Worm (Caenorhabditis elegans): ENCODE data around the gene C09H10.5.

The C09H10.5 gene

ce11 chrII:11135773-11136172 lies 32.2 kb upstream of the C09H10.5 start:
- TF ChIP-seq ceh-36 (tag; optimal IDR thresholded peaks at IDR 0.05) (no peak), sea-1 (GFP tag; conservative IDR thresholded peaks at IDR 0.05) (no peak)

ce11 chrII:11134828-11135227 lies 31.3 kb upstream of the C09H10.5 start, which contains the start of gene F40F8.5:
F40F8.5 (minus strand) TSS chrII:11134928.
- no peak for TF ChIP-seq scrt-1 (GFP tag; IDR thresholded peaks at IDR 0.05)
- no peak for TF ChIP-seq sea-1 (GFP tag; conservative IDR thresholded peaks at IDR 0.05)
- TF ChIP-seq tbx-37 (GFP tag; conservative IDR thresholded peaks at IDR 0.05), result no peak
- no peak for TF ChIP-seq flt-1 (GFP tag; IDR thresholded peaks at IDR 0.05)
- no peak for TF ChIP-seq ets-7 (tag; optimal IDR thresholded peaks at IDR 0.05)

- TF ChIP-seq pes-1 (GFP tag; IDR thresholded peaks at IDR 0.05), result no peak
- TF ChIP-seq aly-1 (tag; optimal IDR thresholded peaks at IDR 0.05), result no peak
- TF ChIP-seq ama-1 (optimal IDR thresholded peaks at IDR 0.05), result no peak
- no peak for TF ChIP-seq tbx-37 (GFP tag; conservative IDR thresholded peaks at IDR 0.05)
- TF ChIP-seq F13C5.2 (tag; optimal IDR thresholded peaks at IDR 0.05), result no peak
- no peak for TF ChIP-seq hnd-1 (tag; optimal IDR thresholded peaks at IDR 0.05)
- no peak for TF ChIP-seq hmg-4 (GFP tag; optimal IDR thresholded peaks at IDR 0.05)
- TF ChIP-seq tra-4 (tag; optimal IDR thresholded peaks at IDR 0.05), result no peak
- no peak for TF ChIP-seq sea-1 (GFP tag; conservative IDR thresholded peaks at IDR 0.05)
- no peak for TF ChIP-seq flt-1 (GFP tag; IDR thresholded peaks at IDR 0.05)
Observed at ce11 chrII:11132542-11132941, 29.0 kb upstream of the C09H10.5 start, which contains the start of gene F40F8.11. F40F8.11 (minus strand) TSS chrII:11132590.

DNA sequence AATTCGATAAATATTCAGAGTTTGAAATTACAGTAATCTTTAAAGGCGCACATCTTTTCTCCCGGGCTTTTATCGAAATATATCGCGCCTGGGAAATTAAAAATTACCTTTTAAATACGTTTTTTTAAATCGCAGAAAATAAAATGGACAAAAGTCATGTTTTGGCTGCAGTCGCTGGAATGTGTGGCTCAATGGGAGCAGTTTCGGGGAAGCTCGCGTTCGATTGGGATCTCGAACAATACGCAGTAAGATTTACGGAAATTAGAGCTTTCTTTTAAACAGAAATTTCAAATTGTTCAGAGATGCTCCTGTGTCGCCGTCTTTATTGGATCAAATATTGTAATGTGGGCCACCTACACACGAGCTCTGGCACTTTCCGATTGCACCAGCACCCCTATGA lies 26.0 kb upstream of the C09H10.5 start, which contains the start of gene F40F8.12:
Gene F40F8.12, plus strand, starts transcription at position 301 of the 400 bp plus-strand sequence.
- TF ChIP-seq aly-1 (tag; optimal IDR thresholded peaks at IDR 0.05), result no peak
- no peak for TF ChIP-seq ets-7 (tag; optimal IDR thresholded peaks at IDR 0.05)
- TF ChIP-seq tbx-11 (GFP tag; IDR thresholded peaks at IDR 0.05), result no peak
- TF ChIP-seq ama-1 (optimal IDR thresholded peaks at IDR 0.05), result no peak
- TF ChIP-seq F13C5.2 (tag; optimal IDR thresholded peaks at IDR 0.05), result no peak
- no peak for TF ChIP-seq B0310.2 (tag; optimal IDR thresholded peaks at IDR 0.05)
- no peak for TF ChIP-seq hmbx-1 (tag; optimal IDR thresholded peaks at IDR 0.05)
- no peak for TF ChIP-seq ceh-13 (GFP tag; optimal IDR thresholded peaks at IDR 0.05)
- TF ChIP-seq sea-1 (GFP tag; conservative IDR thresholded peaks at IDR 0.05), result no peak

DNA sequence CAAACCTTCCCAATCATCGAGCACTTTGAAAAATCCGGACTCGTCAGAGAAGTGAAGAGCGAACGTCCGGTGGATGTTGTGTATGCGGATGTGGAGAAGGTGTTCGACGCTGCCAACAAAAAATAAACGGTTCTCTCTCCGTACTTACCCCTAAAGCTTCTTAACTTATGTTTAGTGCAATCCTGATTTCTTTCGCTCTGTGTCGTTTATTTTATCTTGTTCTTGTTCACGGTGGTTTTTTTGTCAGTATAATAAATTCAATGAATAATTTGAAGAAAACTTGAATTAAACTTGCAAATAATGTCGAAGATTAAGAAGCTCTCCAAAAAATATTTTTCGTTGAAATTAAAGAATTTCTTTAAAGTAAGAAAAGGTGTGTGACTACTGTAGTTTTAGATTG lies 25.4 kb upstream of the C09H10.5 start, which contains the start of gene F40F8.3:
Gene F40F8.3, plus strand, starts transcription at position 301 of the 400 bp plus-strand sequence.
- TF ChIP-seq sea-1 (GFP tag; conservative IDR thresholded peaks at IDR 0.05), result no peak
- no peak for TF ChIP-seq tbx-11 (GFP tag; IDR thresholded peaks at IDR 0.05)
- no peak for TF ChIP-seq tra-4 (tag; optimal IDR thresholded peaks at IDR 0.05)
- no peak for TF ChIP-seq ets-7 (tag; optimal IDR thresholded peaks at IDR 0.05)
- TF ChIP-seq pes-1 (GFP tag; IDR thresholded peaks at IDR 0.05), result no peak
- TF ChIP-seq ceh-13 (GFP tag; optimal IDR thresholded peaks at IDR 0.05), result no peak
- no peak for TF ChIP-seq B0310.2 (tag; optimal IDR thresholded peaks at IDR 0.05)
- no peak for TF ChIP-seq ama-1 (optimal IDR thresholded peaks at IDR 0.05)
- TF ChIP-seq ceh-36 (tag; optimal IDR thresholded peaks at IDR 0.05), result no peak
- TF ChIP-seq hmbx-1 (tag; optimal IDR thresholded peaks at IDR 0.05), result no peak
- TF ChIP-seq scrt-1 (GFP tag; IDR thresholded peaks at IDR 0.05), result no peak
- TF ChIP-seq aly-1 (tag; optimal IDR thresholded peaks at IDR 0.05), result no peak
- no peak for TF ChIP-seq F13C5.2 (tag; optimal IDR thresholded peaks at IDR 0.05)
- TF ChIP-seq flt-1 (GFP tag; IDR thresholded peaks at IDR 0.05), result no peak
- no peak for TF ChIP-seq hmg-4 (GFP tag; optimal IDR thresholded peaks at IDR 0.05)
- TF ChIP-seq hnd-1 (tag; optimal IDR thresholded peaks at IDR 0.05), result no peak
- TF ChIP-seq tbx-37 (GFP tag; conservative IDR thresholded peaks at IDR 0.05), result no peak

- TF ChIP-seq sea-1 (GFP tag; conservative IDR thresholded peaks at IDR 0.05) (no peak), aly-1 (tag; optimal IDR thresholded peaks at IDR 0.05) (no peak), ets-7 (tag; optimal IDR thresholded peaks at IDR 0.05) (no peak), tra-4 (tag; optimal IDR thresholded peaks at IDR 0.05) (no peak), scrt-1 (GFP tag; IDR thresholded peaks at IDR 0.05) (no peak), flt-1 (GFP tag; IDR thresholded peaks at IDR 0.05) (no peak), ceh-36 (tag; optimal IDR thresholded peaks at IDR 0.05) (no peak), tbx-11 (GFP tag; IDR thresholded peaks at IDR 0.05) (no peak), B0310.2 (tag; optimal IDR thresholded peaks at IDR 0.05) (no peak), hmbx-1 (tag; optimal IDR thresholded peaks at IDR 0.05) (no peak), hnd-1 (tag; optimal IDR thresholded peaks at IDR 0.05) (no peak), ama-1 (optimal IDR thresholded peaks at IDR 0.05) (no peak), F13C5.2 (tag; optimal IDR thresholded peaks at IDR 0.05) (no peak), pes-1 (GFP tag; IDR thresholded peaks at IDR 0.05) (no peak), tbx-37 (GFP tag; conservative IDR thresholded peaks at IDR 0.05) (no peak), ceh-13 (GFP tag; optimal IDR thresholded peaks at IDR 0.05) (no peak), hmg-4 (GFP tag; optimal IDR thresholded peaks at IDR 0.05) (no peak)
Observed at ce11 chrII:11127364-11127763, 23.8 kb upstream of the C09H10.5 start, which contains the start of gene F40F8.1. F40F8.1 (plus strand) TSS chrII:11127664.

DNA sequence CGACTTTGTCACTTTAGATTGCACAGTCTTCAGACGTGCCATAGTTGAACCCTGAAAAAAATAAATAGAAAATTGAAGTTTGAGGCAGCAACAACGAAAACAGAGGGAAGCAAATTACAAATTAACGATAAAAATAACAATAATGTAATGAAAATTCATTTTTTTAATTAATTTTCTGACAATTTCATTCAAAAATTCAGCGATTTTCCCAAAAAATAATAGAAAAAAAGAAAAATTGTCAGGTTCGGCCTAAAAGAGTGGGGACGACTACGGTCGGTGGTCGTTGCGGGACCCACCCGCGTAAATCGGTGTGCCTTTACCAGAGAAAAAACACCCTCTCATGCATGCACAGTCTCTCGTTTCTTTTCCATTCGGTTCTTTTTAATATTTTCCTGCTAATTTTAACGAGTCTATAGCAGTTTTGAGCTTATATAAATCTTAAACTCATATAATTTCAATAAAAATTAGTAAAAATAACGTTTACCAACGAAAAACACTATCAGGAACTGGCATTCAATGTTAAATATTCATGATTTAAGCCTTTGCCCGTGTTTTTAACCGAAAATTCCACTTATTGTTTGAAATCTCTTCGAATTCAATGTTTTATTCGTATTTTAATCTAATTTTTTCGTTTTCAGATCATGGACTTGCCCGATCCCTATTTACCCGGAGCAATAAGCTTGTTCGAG lies 22.9 kb upstream of the C09H10.5 start, which contains the start of the genes rps-9 and lsm-1:
Gene rps-9, minus strand, starts transcription at position 51 of the 689 bp plus-strand sequence.
Gene lsm-1, plus strand, starts transcription at position 639 of the 689 bp plus-strand sequence.
- TF ChIP-seq ets-7 (tag; optimal IDR thresholded peaks at IDR 0.05), result no peak
- no peak for TF ChIP-seq ama-1 (optimal IDR thresholded peaks at IDR 0.05)
- TF ChIP-seq F13C5.2 (tag; optimal IDR thresholded peaks at IDR 0.05), result peak; percentile 29

- TF ChIP-seq hmbx-1 (tag; optimal IDR thresholded peaks at IDR 0.05) (no peak), tra-4 (tag; optimal IDR thresholded peaks at IDR 0.05) (no peak), pes-1 (GFP tag; IDR thresholded peaks at IDR 0.05) (no peak), ama-1 (optimal IDR thresholded peaks at IDR 0.05) (no peak), hnd-1 (tag; optimal IDR thresholded peaks at IDR 0.05) (no peak), B0310.2 (tag; optimal IDR thresholded peaks at IDR 0.05) (no peak), F13C5.2 (tag; optimal IDR thresholded peaks at IDR 0.05) (no peak), hmg-4 (GFP tag; optimal IDR thresholded peaks at IDR 0.05) (no peak), ceh-13 (GFP tag; optimal IDR thresholded peaks at IDR 0.05) (no peak), ets-7 (tag; optimal IDR thresholded peaks at IDR 0.05) (no peak), aly-1 (tag; optimal IDR thresholded peaks at IDR 0.05) (no peak), sea-1 (GFP tag; conservative IDR thresholded peaks at IDR 0.05) (no peak), scrt-1 (GFP tag; IDR thresholded peaks at IDR 0.05) (no peak), tbx-11 (GFP tag; IDR thresholded peaks at IDR 0.05) (no peak), ceh-36 (tag; optimal IDR thresholded peaks at IDR 0.05) (no peak), flt-1 (GFP tag; IDR thresholded peaks at IDR 0.05) (no peak), tbx-37 (GFP tag; conservative IDR thresholded peaks at IDR 0.05) (no peak)
Observed at ce11 chrII:11125059-11125594, 21.6 kb upstream of the C09H10.5 start.
